Worm (Caenorhabditis elegans) whole organism, mixed stage, embryonic: ENCODE results near the gene set-30.

Experiments used
- M03D4.4 ChIP-seq: sonication (generic microtip); optimal IDR thresholded peaks from 2 replicates; lab custom pipeline; 2017; ENCODE audit warnings: mild to moderate bottlenecking, missing genetic modification characterization, missing compliant biosample characterization
- bed-3 ChIP-seq: fragments of 200-800 bp; sonication (Bioruptor generic); optimal IDR thresholded peaks from 3 replicates; lab custom pipeline; 2018; ENCODE audit warnings: mild to moderate bottlenecking, missing genetic modification characterization, moderate library complexity, missing compliant biosample characterization
- blmp-1 ChIP-seq: fragments of 150-350 bp; optimal IDR thresholded peaks from 2 replicates; lab custom pipeline; 2014; ENCODE audit warnings: missing biosample characterization, missing genetic modification characterization
- ceh-39 ChIP-seq: fragments of 150-350 bp; optimal IDR thresholded peaks from 2 replicates; lab custom pipeline; 2014; ENCODE audit warnings: missing biosample characterization, missing genetic modification characterization
- ceh-43 ChIP-seq: fragments of 200-800 bp; sonication (Bioruptor generic); optimal IDR thresholded peaks from 2 replicates; lab custom pipeline; 2018; ENCODE audit warnings: mild to moderate bottlenecking, missing genetic modification characterization, moderate library complexity, missing compliant biosample characterization
- ceh-83 ChIP-seq: fragments of 200-800 bp; sonication (Bioruptor generic); optimal IDR thresholded peaks from 2 replicates; lab custom pipeline; 2018; ENCODE audit warnings: mild to moderate bottlenecking, missing genetic modification characterization, missing compliant biosample characterization
- ces-1 ChIP-seq: fragments of 150-350 bp; optimal IDR thresholded peaks from 2 replicates; lab custom pipeline; 2014; ENCODE audit warnings: missing biosample characterization, missing genetic modification reagents, missing genetic modification characterization
- cnd-1 ChIP-seq: fragments of 200-800 bp; sonication (Bioruptor generic); optimal IDR thresholded peaks from 2 replicates; lab custom pipeline; 2018; ENCODE audit warnings: mild to moderate bottlenecking, missing genetic modification characterization, missing compliant biosample characterization
- drap-1 ChIP-seq: fragments of 200-800 bp; sonication (Bioruptor generic); optimal IDR thresholded peaks from 3 replicates; lab custom pipeline; 2018; ENCODE audit warnings: mild to moderate bottlenecking, missing genetic modification characterization, missing compliant biosample characterization
- elt-1 ChIP-seq: sonication (generic microtip); optimal IDR thresholded peaks from 2 replicates; lab custom pipeline; 2017; ENCODE audit warnings: missing genetic modification characterization, mild to moderate bottlenecking, missing compliant biosample characterization, antibody characterized with exemption, moderate library complexity, borderline replicate concordance; ENCODE audit not compliant: insufficient read depth
- elt-3 ChIP-seq: fragments of 150-350 bp; optimal IDR thresholded peaks from 2 replicates; lab custom pipeline; 2014; ENCODE audit warnings: missing biosample characterization, missing genetic modification characterization
- flh-1 ChIP-seq: fragments of 200-800 bp; sonication (Bioruptor generic); optimal IDR thresholded peaks from 2 replicates; lab custom pipeline; 2018; ENCODE audit warnings: mild to moderate bottlenecking, missing genetic modification characterization, moderate library complexity, missing compliant biosample characterization
- hlh-1 ChIP-seq: fragments of 150-350 bp; optimal IDR thresholded peaks from 2 replicates; lab custom pipeline; 2014; ENCODE audit warnings: missing biosample characterization, missing genetic modification reagents, missing genetic modification characterization
- lin-13 ChIP-seq: fragments of 150-350 bp; optimal IDR thresholded peaks from 2 replicates; lab custom pipeline; 2014; ENCODE audit warnings: missing biosample characterization, missing genetic modification characterization
- lin-32 ChIP-seq: fragments of 200-800 bp; sonication (Bioruptor generic); optimal IDR thresholded peaks from 2 replicates; lab custom pipeline; 2018; ENCODE audit warnings: mild to moderate bottlenecking, missing genetic modification characterization, missing compliant biosample characterization
- lsy-2 ChIP-seq: fragments of 150-350 bp; optimal IDR thresholded peaks from 2 replicates; lab custom pipeline; 2014; ENCODE audit warnings: missing biosample characterization, missing genetic modification characterization
- mab-5 ChIP-seq: fragments of 150-350 bp; optimal IDR thresholded peaks from 2 replicates; lab custom pipeline; 2014; ENCODE audit warnings: missing biosample characterization, missing genetic modification characterization
- mep-1 ChIP-seq: fragments of 150-350 bp; optimal IDR thresholded peaks from 2 replicates; lab custom pipeline; 2017; ENCODE audit warnings: missing biosample characterization, missing genetic modification reagents, missing genetic modification characterization, inconsistent platforms
- mls-2 ChIP-seq: sonication (generic microtip); optimal IDR thresholded peaks from 2 replicates; lab custom pipeline; 2016; ENCODE audit warnings: mild to moderate bottlenecking, missing genetic modification characterization, moderate library complexity, missing compliant biosample characterization
- nhr-237 ChIP-seq: fragments of 150-350 bp; optimal IDR thresholded peaks from 2 replicates; lab custom pipeline; 2014; ENCODE audit warnings: missing biosample characterization, missing genetic modification characterization
- nhr-28 ChIP-seq: fragments of 150-350 bp; optimal IDR thresholded peaks from 2 replicates; lab custom pipeline; 2014; ENCODE audit warnings: missing biosample characterization, missing genetic modification characterization
- nhr-76 ChIP-seq: sonication (generic microtip); optimal IDR thresholded peaks from 2 replicates; lab custom pipeline; 2017; ENCODE audit warnings: missing biosample characterization, missing genetic modification characterization
- sem-2 ChIP-seq: fragments of 200-800 bp; sonication (Bioruptor generic); optimal IDR thresholded peaks from 2 replicates; lab custom pipeline; 2018; ENCODE audit warnings: mild to moderate bottlenecking, missing genetic modification characterization, missing compliant biosample characterization
- snpc-4 ChIP-seq: fragments of 150-350 bp; optimal IDR thresholded peaks from 2 replicates; lab custom pipeline; 2014; ENCODE audit warnings: missing biosample characterization, missing genetic modification characterization
- sptf-1 ChIP-seq: sonication (generic microtip); optimal IDR thresholded peaks from 2 replicates; lab custom pipeline; 2017; ENCODE audit warnings: mild to moderate bottlenecking, missing genetic modification characterization, moderate library complexity, missing compliant biosample characterization
- tbx-8 ChIP-seq: fragments of 200-800 bp; sonication (Bioruptor generic); optimal IDR thresholded peaks from 2 replicates; lab custom pipeline; 2018; ENCODE audit warnings: mild to moderate bottlenecking, missing genetic modification characterization, moderate library complexity, missing compliant biosample characterization
- unc-120 ChIP-seq: sonication (generic microtip); optimal IDR thresholded peaks from 2 replicates; lab custom pipeline; 2017; ENCODE audit warnings: missing genetic modification characterization, missing compliant biosample characterization; ENCODE audit not compliant: poor library complexity, severe bottlenecking
- unc-39 ChIP-seq: fragments of 150-350 bp; optimal IDR thresholded peaks from 2 replicates; lab custom pipeline; 2014; ENCODE audit warnings: missing biosample characterization, missing genetic modification characterization
- unc-62 ChIP-seq: fragments of 150-350 bp; optimal IDR thresholded peaks from 2 replicates; lab custom pipeline; 2014; ENCODE audit warnings: missing biosample characterization, missing genetic modification reagents, missing genetic modification characterization
- zip-8 ChIP-seq: fragments of 150-350 bp; optimal IDR thresholded peaks from 2 replicates; lab custom pipeline; 2014; ENCODE audit warnings: missing biosample characterization, missing genetic modification characterization

The set-30 gene

DNA sequence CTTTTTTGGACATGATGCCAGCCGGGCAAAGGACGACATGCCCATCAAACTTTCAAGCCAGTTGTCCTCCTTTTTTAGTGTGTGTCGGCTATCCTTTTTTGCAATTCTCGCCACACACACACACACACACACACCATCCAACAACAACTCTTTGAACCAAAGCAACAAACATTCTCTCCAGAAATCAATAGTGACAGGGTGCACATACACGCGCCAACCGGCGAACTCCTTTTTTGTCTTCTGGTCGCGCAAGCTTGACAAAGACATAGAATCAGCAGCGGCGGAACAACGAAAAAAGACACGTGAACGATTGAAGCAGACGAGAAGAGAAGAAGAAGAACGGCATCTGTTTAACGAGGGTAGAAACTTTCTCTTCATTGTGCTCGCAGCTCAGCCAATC, 18.0 kb upstream of the set-30 start:
- TF ChIP-seq M03D4.4 (tag; lab: Kevin White, UChicago) (no peak), nhr-76 (tag; lab: Kevin White, UChicago) (no peak), ces-1 (no peak), cnd-1 (tag; lab: Kevin White, UChicago) (no peak), zip-8 (tag; lab: Kevin White, UChicago) (no peak), elt-1 (tag; lab: Kevin White, UChicago) (no peak), sptf-1 (tag; lab: Kevin White, UChicago) (no peak), nhr-237 (tag; lab: Kevin White, UChicago) (no peak), mls-2 (no peak), nhr-28 (tag; lab: Kevin White, UChicago) (no peak), sem-2 (GFP tag; lab: Kevin White, UChicago) (no peak)

DNA sequence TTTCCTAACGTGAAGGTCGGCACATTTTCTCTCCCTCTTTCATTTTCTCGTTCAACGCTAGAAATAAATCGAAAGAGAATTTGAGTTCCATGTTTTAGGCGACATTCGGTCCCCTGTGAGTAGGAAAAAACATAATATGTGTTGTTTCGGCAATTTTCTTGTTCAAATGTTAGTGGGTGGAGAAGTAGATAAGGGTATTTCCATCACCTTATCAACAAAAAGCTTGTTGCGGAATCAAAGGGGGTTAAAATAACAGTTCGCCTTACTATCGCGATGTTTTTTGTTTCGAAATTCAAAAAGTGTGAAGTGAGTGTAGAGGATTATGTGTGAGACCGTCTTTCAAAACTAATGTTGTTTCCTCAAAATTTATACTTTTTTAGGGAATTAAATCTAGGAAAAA, 17.5 kb upstream of the set-30 start:
- TF ChIP-seq hlh-1 (tag; lab: Kevin White, UChicago) (no peak), nhr-28 (tag; lab: Kevin White, UChicago) (no peak)

- TF ChIP-seq sem-2 (GFP tag; lab: Kevin White, UChicago) (no peak), tbx-8 (GFP tag; lab: Kevin White, UChicago) (no peak), lsy-2 (tag; lab: Kevin White, UChicago) (no peak), nhr-28 (tag; lab: Kevin White, UChicago) (no peak), flh-1 (GFP tag; lab: Kevin White, UChicago) (no peak)
Measured at ce11 chrX:4982009-4982625, 17.0 kb upstream of the set-30 start.

ce11 chrX:4986354-4986753, 12.7 kb upstream of the set-30 start:
- no peak for TF ChIP-seq mls-2
- TF ChIP-seq ceh-83: no peak
- no peak for TF ChIP-seq blmp-1 (tag; lab: Kevin White, UChicago)
- no peak for TF ChIP-seq tbx-8 (GFP tag; lab: Kevin White, UChicago)
- no peak for TF ChIP-seq ces-1
- no peak for TF ChIP-seq sptf-1 (tag; lab: Kevin White, UChicago)
- TF ChIP-seq elt-1 (tag; lab: Kevin White, UChicago): no peak
- no peak for TF ChIP-seq sem-2 (GFP tag; lab: Kevin White, UChicago)
- TF ChIP-seq mab-5 (tag; lab: Kevin White, UChicago): no peak
- TF ChIP-seq lin-13: no peak
- TF ChIP-seq ceh-43 (GFP tag; lab: Kevin White, UChicago): no peak
- no peak for TF ChIP-seq hlh-1 (tag; lab: Kevin White, UChicago)
- TF ChIP-seq lsy-2 (tag; lab: Kevin White, UChicago): no peak
- TF ChIP-seq elt-3: no peak
- TF ChIP-seq unc-120 (tag; lab: Kevin White, UChicago): no peak
- no peak for TF ChIP-seq M03D4.4 (tag; lab: Kevin White, UChicago)
- TF ChIP-seq zip-8 (tag; lab: Kevin White, UChicago): no peak
- no peak for TF ChIP-seq unc-62 (GFP tag; lab: Kevin White, UChicago)
- TF ChIP-seq mep-1: no peak
- TF ChIP-seq nhr-28 (tag; lab: Kevin White, UChicago): no peak

- TF ChIP-seq snpc-4 (no peak), ceh-43 (GFP tag; lab: Kevin White, UChicago) (no peak), bed-3 (GFP tag; lab: Kevin White, UChicago) (no peak), lin-32 (no peak), M03D4.4 (tag; lab: Kevin White, UChicago) (no peak), sptf-1 (tag; lab: Kevin White, UChicago) (no peak), unc-39 (tag; lab: Kevin White, UChicago) (no peak), drap-1 (no peak), nhr-76 (tag; lab: Kevin White, UChicago) (no peak), unc-62 (GFP tag; lab: Kevin White, UChicago) (no peak), nhr-28 (tag; lab: Kevin White, UChicago) (no peak), ceh-83 (no peak), nhr-237 (tag; lab: Kevin White, UChicago) (no peak), blmp-1 (tag; lab: Kevin White, UChicago) (no peak), tbx-8 (GFP tag; lab: Kevin White, UChicago) (no peak), ceh-39 (no peak), flh-1 (GFP tag; lab: Kevin White, UChicago) (no peak), cnd-1 (tag; lab: Kevin White, UChicago) (no peak), lin-13 (no peak), unc-120 (tag; lab: Kevin White, UChicago) (no peak)
Measured at ce11 chrX:4987617-4988016, 11.5 kb upstream of the set-30 start.
